Fruit fly (Drosophila melanogaster) Kc167 (cell line): ENCODE measurements around the gene CG18528.

ENCODE experiments used
- Myc ChIP-seq: fragments of >200 bp; optimal IDR thresholded peaks from 2 replicates; lab custom pipeline; 2017; ENCODE audit warnings: missing external identifiers
- h ChIP-seq: fragments of >200 bp; optimal IDR thresholded peaks from 3 replicates; lab custom pipeline; 2018; ENCODE audit warnings: missing external identifiers
- insv ChIP-seq: fragments of >200 bp; optimal IDR thresholded peaks from 3 replicates; lab custom pipeline; 2018; ENCODE audit warnings: missing external identifiers
- psq ChIP-seq: fragments of >200 bp; optimal IDR thresholded peaks from 2 replicates; lab custom pipeline; 2017; ENCODE audit warnings: missing external identifiers
- ttk ChIP-seq: sonication (Bioruptor generic); optimal IDR thresholded peaks from 2 replicates; lab custom pipeline; 2017; ENCODE audit warnings: missing external identifiers

DNA sequence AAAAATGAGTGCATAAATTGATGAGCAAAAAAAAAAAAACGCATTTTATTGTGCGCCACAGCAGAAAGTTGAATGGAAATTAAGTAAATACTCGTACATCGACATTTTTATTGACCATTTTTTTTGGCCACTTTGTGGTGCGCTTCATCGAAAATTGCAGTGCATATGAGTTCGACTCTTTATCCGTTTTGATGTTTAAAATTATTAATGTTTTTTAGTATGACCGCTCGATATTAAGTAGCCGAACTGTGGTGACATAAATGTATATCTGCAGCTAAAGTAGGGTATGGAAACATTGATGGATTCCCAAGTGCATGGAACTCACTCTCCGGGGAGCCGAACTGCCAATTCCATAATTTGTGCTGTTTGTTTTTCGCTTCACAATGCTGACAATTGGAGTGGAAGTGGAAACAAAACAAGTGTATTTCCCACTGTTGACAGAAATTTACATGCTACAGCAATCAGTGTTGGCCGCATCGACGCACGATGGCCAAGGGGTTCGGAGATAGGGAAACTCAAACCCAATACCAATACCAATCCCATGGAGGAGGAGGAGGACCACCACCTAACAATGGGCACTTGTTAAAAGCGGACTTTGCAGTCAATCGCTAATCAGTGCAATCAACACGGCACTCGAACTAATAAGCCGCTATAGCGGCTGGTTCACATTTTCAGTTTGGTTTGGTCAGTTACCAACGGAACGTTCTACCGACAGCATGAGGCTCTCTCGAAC is 32.4 kb upstream of the CG18528 start, which contains the start of gene CG13616:
- TF ChIP-seq insv (lab: Kevin White, UChicago) (no peak), psq (lab: Kevin White, UChicago) (no peak), h (lab: Kevin White, UChicago) (no peak), Myc (lab: Kevin White, UChicago) (no peak), ttk (lab: Kevin White, UChicago) (no peak)
